Worm (Caenorhabditis elegans) whole organism, L4 larva: Measurements from ENCODE around the gene hic-1.

Experiments used
- Y48G9A.11 ChIP-seq: fragments of 200-800 bp; sonication (Bioruptor generic); IDR thresholded peaks from 2 replicates; pipeline ENCODE4 v1.3.6; 2022; ENCODE audit warnings: missing genetic modification reagents, missing genetic modification characterization, missing compliant biosample characterization
- ama-1 ChIP-seq: fragments of 150-350 bp; optimal IDR thresholded peaks from 2 replicates; lab custom pipeline; 2014; ENCODE audit warnings: inconsistent platforms, mixed read lengths
- ceh-62 ChIP-seq: sonication (generic microtip); optimal IDR thresholded peaks from 2 replicates; lab custom pipeline; 2017; ENCODE audit warnings: missing biosample characterization, missing genetic modification characterization
- daf-19 ChIP-seq: fragments of 200-800 bp; sonication (Bioruptor generic); conservative IDR thresholded peaks from 2 replicates; pipeline ENCODE4 v1.3.6; 2022; ENCODE audit warnings: missing genetic modification characterization, missing compliant biosample characterization
- mxl-2 ChIP-seq: fragments of 200-800 bp; sonication (Bioruptor generic); conservative IDR thresholded peaks from 2 replicates; pipeline ENCODE4 v1.3.6; 2022; ENCODE audit warnings: missing genetic modification reagents, missing genetic modification characterization, missing compliant biosample characterization
- pha-4 ChIP-seq, 2 experiments: fragments of 150-350 bp in 1 of 2; fragments of 200-800 bp in 1 of 2; sonication (Bioruptor generic) in 1 of 2; IDR thresholded peaks in 1 of 2; optimal IDR thresholded peaks in 1 of 2; 2 replicates each; pipeline versions ENCODE4 v1.3.6 to Lab custom; 2014 to 2022; ENCODE audit warnings: missing genetic modification characterization in 2 of 2, missing genetic modification reagents in 2 of 2, missing biosample characterization in 1 of 2, missing compliant biosample characterization in 1 of 2
- unc-62 ChIP-seq, 3 experiments: fragments of 150-350 bp in 1 of 3; sonication (generic microtip); optimal IDR thresholded peaks in 2 of 3; peaks in 1 of 3; 1 replicate in 1 of 3; 2 replicates in 2 of 3; lab custom pipeline; 2014 to 2017; ENCODE audit warnings: missing biosample characterization in 3 of 3, missing genetic modification characterization in 3 of 3, missing genetic modification reagents in 3 of 3, missing genotype in 1 of 3
- zag-1 ChIP-seq: fragments of 150-350 bp; optimal IDR thresholded peaks from 2 replicates; lab custom pipeline; 2014; ENCODE audit warnings: missing biosample characterization, missing genetic modification characterization
- zfp-2 ChIP-seq: sonication (generic microtip); optimal IDR thresholded peaks from 2 replicates; lab custom pipeline; 2016; ENCODE audit warnings: mild to moderate bottlenecking, missing genetic modification characterization, missing compliant biosample characterization

- TF ChIP-seq daf-19 (GFP tag; lab: Robert Waterston, UW) (no peak), unc-62 (GFP tag; optimal IDR thresholded peaks at IDR 0.05 in 1 of 2; lab: Kevin White, UChicago) (no peak), unc-62 (tag; optimal IDR thresholded peaks at IDR 0.05; lab: Kevin White, UChicago) (no peak), zag-1 (no peak), Y48G9A.11 (no peak), pha-4 (GFP tag; IDR thresholded peaks at IDR 0.05; lab: Robert Waterston, UW) (no peak), pha-4 (tag; optimal IDR thresholded peaks at IDR 0.05; lab: Kevin White, UChicago) (no peak), zfp-2 (no peak), ama-1 (lab: Kevin White, UChicago) (no peak), mxl-2 (no peak), ceh-62 (tag; lab: Kevin White, UChicago) (no peak)
Measured at ce11 chrX:6603098-6603497, 4.5 kb upstream of the hic-1 start, which contains the start of gene F23G4.1.
